Comparison of ENCODE assay signal across 4 worm cellular contexts in genomic region chrV:5917707-5918106, ce11.
A peak's percentile ranks its signal among the peaks of the same experiment; 100 is the strongest.
TF ChIP-seq lines count a peak whose summit lies in the region.

lrpr-1 (minus strand) TSS chrV:5917891.

TF ChIP-seq in whole organism, L2 larva, 48 proteins besides CTCF, POLR2A, EP300 and RAD21 (continues in another document):
- TF ChIP-seq Y55F3AM.14 (GFP tag; optimal IDR thresholded peaks at IDR 0.05; lab: Kevin White, UChicago) (peak; percentile 14), ZK546.5 (tag; optimal IDR thresholded peaks at IDR 0.05; lab: Kevin White, UChicago) (no peak), ztf-4 (tag; optimal IDR thresholded peaks at IDR 0.05; lab: Kevin White, UChicago) (no peak), nhr-10 (tag; optimal IDR thresholded peaks at IDR 0.05; lab: Kevin White, UChicago) (no peak), unc-39 (tag; optimal IDR thresholded peaks at IDR 0.05; lab: Kevin White, UChicago) (no peak), nhr-77 (tag; optimal IDR thresholded peaks at IDR 0.05; lab: Kevin White, UChicago) (no peak), F13H6.1 (tag; optimal IDR thresholded peaks at IDR 0.05; lab: Kevin White, UChicago) (no peak), lin-11 (tag; optimal IDR thresholded peaks at IDR 0.05; lab: Kevin White, UChicago) (peak; percentile 14), sma-3 (GFP tag; optimal IDR thresholded peaks at IDR 0.05; lab: Kevin White, UChicago) (peak; percentile 88), gmeb-1 (tag; optimal IDR thresholded peaks at IDR 0.05; lab: Kevin White, UChicago) (peak; percentile 99), ztf-11 (tag; optimal IDR thresholded peaks at IDR 0.05; lab: Kevin White, UChicago) (no peak), fos-1 (tag; optimal IDR thresholded peaks at IDR 0.05; lab: Kevin White, UChicago) (no peak), lin-13 (GFP tag; optimal IDR thresholded peaks at IDR 0.05; lab: Kevin White, UChicago) (peak; percentile 75), mab-5 (tag; optimal IDR thresholded peaks at IDR 0.05; lab: Kevin White, UChicago) (peak; percentile 60), nhr-25 (tag; optimal IDR thresholded peaks at IDR 0.05; lab: Kevin White, UChicago) (no peak), alr-1 (tag; optimal IDR thresholded peaks at IDR 0.05; lab: Kevin White, UChicago) (no peak), aly-2 (tag; optimal IDR thresholded peaks at IDR 0.05; lab: Kevin White, UChicago) (no peak), snpc-4 (tag; optimal IDR thresholded peaks at IDR 0.05; lab: Kevin White, UChicago) (peak; percentile 41), zag-1 (tag; optimal IDR thresholded peaks at IDR 0.05; lab: Kevin White, UChicago) (no peak), nhr-11 (tag; optimal IDR thresholded peaks at IDR 0.05; lab: Kevin White, UChicago) (no peak), elt-3 (tag; optimal IDR thresholded peaks at IDR 0.05; lab: Kevin White, UChicago) (no peak), mdl-1 (tag; optimal IDR thresholded peaks at IDR 0.05; lab: Kevin White, UChicago) (no peak), blmp-1 (tag; optimal IDR thresholded peaks at IDR 0.05; lab: Kevin White, UChicago; ENCODE audit: insufficient read depth) (peak; percentile 14), dmd-4 (tag; optimal IDR thresholded peaks at IDR 0.05; lab: Kevin White, UChicago) (no peak)

TF ChIP-seq in whole organism, L4 larva, 104 proteins besides CTCF, POLR2A, EP300 and RAD21 (continues in another document):
- peak; percentile 66 for TF ChIP-seq hmg-1.1 (GFP tag; IDR thresholded peaks at IDR 0.05; lab: Robert Waterston, UW)
- no peak for TF ChIP-seq nhr-28 (tag; optimal IDR thresholded peaks at IDR 0.05; lab: Kevin White, UChicago)
- TF ChIP-seq ceh-44 (GFP tag; IDR thresholded peaks at IDR 0.05; lab: Robert Waterston, UW): 0 out of 2 replicates have a peak, but pooled peaks have one; percentile 18
- no peak for TF ChIP-seq nhr-41 (GFP tag; IDR thresholded peaks at IDR 0.05; lab: Robert Waterston, UW)
- TF ChIP-seq mdt-29 (GFP tag; IDR thresholded peaks at IDR 0.05; lab: Robert Waterston, UW): 0 out of 2 replicates have a peak, but pooled peaks have one; percentile 23
- peak; percentile 99 for TF ChIP-seq dpl-1 (GFP tag; optimal IDR thresholded peaks at IDR 0.05; lab: Kevin White, UChicago)
- TF ChIP-seq aha-1 (tag; lab: Kevin White, UChicago): peak; percentile 84
- no peak for TF ChIP-seq dmd-8 (GFP tag; IDR thresholded peaks at IDR 0.05; lab: Robert Waterston, UW)
- TF ChIP-seq php-3 (GFP tag; IDR thresholded peaks at IDR 0.05; lab: Robert Waterston, UW): no peak
- TF ChIP-seq unc-130 (GFP tag; optimal IDR thresholded peaks at IDR 0.05; lab: Kevin White, UChicago): peak; percentile 92
- peak; percentile 81 for TF ChIP-seq T20F7.1 (GFP tag; optimal IDR thresholded peaks at IDR 0.05; lab: Kevin White, UChicago)
- peak; percentile 91 for TF ChIP-seq dmd-9 (GFP tag; IDR thresholded peaks at IDR 0.05; lab: Robert Waterston, UW)
- TF ChIP-seq ctbp-1 (GFP tag; IDR thresholded peaks at IDR 0.05; lab: Robert Waterston, UW): no peak
- TF ChIP-seq daf-8 (GFP tag; IDR thresholded peaks at IDR 0.05; lab: Robert Waterston, UW): no peak
- peak; percentile 3 for TF ChIP-seq fkh-10 (GFP tag; optimal IDR thresholded peaks at IDR 0.05; lab: Kevin White, UChicago)
- TF ChIP-seq mep-1 (tag; optimal IDR thresholded peaks at IDR 0.05; lab: Kevin White, UChicago): no peak
- TF ChIP-seq lin-15B (tag; optimal IDR thresholded peaks at IDR 0.05; lab: Kevin White, UChicago): no peak
- peak; percentile 99 for TF ChIP-seq mes-2 (tag; optimal IDR thresholded peaks at IDR 0.05; lab: Kevin White, UChicago; ENCODE audit: poor library complexity, severe bottlenecking)
- peak; percentile 52 for TF ChIP-seq F49E8.2 (tag; optimal IDR thresholded peaks at IDR 0.05; lab: Kevin White, UChicago; ENCODE audit: borderline replicate concordance)
- TF ChIP-seq duxl-1 (tag; optimal IDR thresholded peaks at IDR 0.05; lab: Kevin White, UChicago; ENCODE audit: poor library complexity): peak; percentile 38
- 0 out of 2 replicates have a peak, but pooled peaks have one; percentile 49 for TF ChIP-seq mxl-2 (GFP tag; conservative IDR thresholded peaks at IDR 0.05; lab: Robert Waterston, UW)
- no peak for TF ChIP-seq egl-27 (tag; optimal IDR thresholded peaks at IDR 0.05; lab: Kevin White, UChicago)
- no peak for TF ChIP-seq snpc-4 (tag; optimal IDR thresholded peaks at IDR 0.05; lab: Kevin White, UChicago)

TF ChIP-seq in whole organism, late embryonic, 69 proteins besides CTCF, POLR2A, EP300 and RAD21 (continues in another document):
- TF ChIP-seq rnt-1 (tag; optimal IDR thresholded peaks at IDR 0.05; lab: Kevin White, UChicago): peak; percentile 74
- TF ChIP-seq fkh-10 (GFP tag; optimal IDR thresholded peaks at IDR 0.05; lab: Kevin White, UChicago): no peak
- no peak for TF ChIP-seq hlh-15 (tag; optimal IDR thresholded peaks at IDR 0.05; lab: Kevin White, UChicago)
- no peak for TF ChIP-seq ceh-48 (tag; optimal IDR thresholded peaks at IDR 0.05; lab: Kevin White, UChicago)
- no peak for TF ChIP-seq syd-9 (tag; optimal IDR thresholded peaks at IDR 0.05; lab: Kevin White, UChicago)
- TF ChIP-seq mec-3 (tag; optimal IDR thresholded peaks at IDR 0.05; lab: Kevin White, UChicago; ENCODE audit: borderline replicate concordance): peak; percentile 92
- no peak for TF ChIP-seq ceh-34 (tag; optimal IDR thresholded peaks at IDR 0.05; lab: Kevin White, UChicago)
- TF ChIP-seq pqm-1 (tag; optimal IDR thresholded peaks at IDR 0.05; lab: Kevin White, UChicago): no peak
- peak; percentile 55 for TF ChIP-seq lim-6 (tag; optimal IDR thresholded peaks at IDR 0.05; lab: Kevin White, UChicago)
- no peak for TF ChIP-seq Y22D7AL.16 (tag; optimal IDR thresholded peaks at IDR 0.05; lab: Kevin White, UChicago)
- TF ChIP-seq lin-11 (tag; optimal IDR thresholded peaks at IDR 0.05; lab: Kevin White, UChicago): no peak
- TF ChIP-seq pag-3 (tag; optimal IDR thresholded peaks at IDR 0.05; lab: Kevin White, UChicago; ENCODE audit: borderline replicate concordance): no peak
- no peak for TF ChIP-seq ama-1 (optimal IDR thresholded peaks at IDR 0.05; lab: Kevin White, UChicago)
- TF ChIP-seq ets-4 (tag; optimal IDR thresholded peaks at IDR 0.05; lab: Kevin White, UChicago): peak; percentile 96
- no peak for TF ChIP-seq nfya-1 (tag; optimal IDR thresholded peaks at IDR 0.05; lab: Kevin White, UChicago)
- no peak for TF ChIP-seq ceh-6 (GFP tag; optimal IDR thresholded peaks at IDR 0.05; lab: Kevin White, UChicago)
- TF ChIP-seq unc-3 (GFP tag; conservative IDR thresholded peaks at IDR 0.05; lab: Robert Waterston, UW): no peak
- no peak for TF ChIP-seq unc-3 (tag; optimal IDR thresholded peaks at IDR 0.05; lab: Kevin White, UChicago)
- TF ChIP-seq nhr-232 (tag; optimal IDR thresholded peaks at IDR 0.05; lab: Kevin White, UChicago): no peak
- TF ChIP-seq ceh-45 (GFP tag; IDR thresholded peaks at IDR 0.05; lab: Robert Waterston, UW): no peak
- TF ChIP-seq pat-9 (tag; optimal IDR thresholded peaks at IDR 0.05; lab: Kevin White, UChicago): no peak
- no peak for TF ChIP-seq ceh-9 (tag; optimal IDR thresholded peaks at IDR 0.05; lab: Kevin White, UChicago)
- peak; percentile 11 for TF ChIP-seq ttx-3 (tag; optimal IDR thresholded peaks at IDR 0.05; lab: Kevin White, UChicago)
- TF ChIP-seq ceh-18 (tag; optimal IDR thresholded peaks at IDR 0.05; lab: Kevin White, UChicago): no peak
- no peak for TF ChIP-seq pax-1 (tag; optimal IDR thresholded peaks at IDR 0.05; lab: Kevin White, UChicago)
- no peak for TF ChIP-seq dmd-4 (tag; optimal IDR thresholded peaks at IDR 0.05; lab: Kevin White, UChicago; ENCODE audit: borderline replicate concordance)
- TF ChIP-seq hlh-6 (tag; optimal IDR thresholded peaks at IDR 0.05; lab: Kevin White, UChicago): no peak

TF ChIP-seq in whole organism, mixed stage, embryonic, 35 proteins besides CTCF, POLR2A, EP300 and RAD21:
- TF ChIP-seq ceh-39 (tag; optimal IDR thresholded peaks at IDR 0.05; lab: Kevin White, UChicago): no peak
- TF ChIP-seq ceh-43 (GFP tag; optimal IDR thresholded peaks at IDR 0.05; lab: Kevin White, UChicago): no peak
- peak; percentile 15 for TF ChIP-seq nhr-237 (tag; optimal IDR thresholded peaks at IDR 0.05; lab: Kevin White, UChicago)
- no peak for TF ChIP-seq unc-39 (tag; optimal IDR thresholded peaks at IDR 0.05; lab: Kevin White, UChicago)
- no peak for TF ChIP-seq hlh-1 (tag; optimal IDR thresholded peaks at IDR 0.05; lab: Kevin White, UChicago)
- no peak for TF ChIP-seq ham-2 (GFP tag; optimal IDR thresholded peaks at IDR 0.05; lab: Kevin White, UChicago)
- no peak for TF ChIP-seq lin-13 (tag; optimal IDR thresholded peaks at IDR 0.05; lab: Kevin White, UChicago)
- TF ChIP-seq flh-1 (GFP tag; optimal IDR thresholded peaks at IDR 0.05; lab: Kevin White, UChicago): no peak
- peak; percentile 30 for TF ChIP-seq mep-1 (tag; optimal IDR thresholded peaks at IDR 0.05; lab: Kevin White, UChicago)
- TF ChIP-seq lsy-2 (tag; optimal IDR thresholded peaks at IDR 0.05; lab: Kevin White, UChicago): no peak
- no peak for TF ChIP-seq M03D4.4 (tag; optimal IDR thresholded peaks at IDR 0.05; lab: Kevin White, UChicago)
- TF ChIP-seq sem-2 (GFP tag; optimal IDR thresholded peaks at IDR 0.05; lab: Kevin White, UChicago): no peak
- no peak for TF ChIP-seq snpc-4 (tag; optimal IDR thresholded peaks at IDR 0.05; lab: Kevin White, UChicago)
- TF ChIP-seq unc-120 (tag; optimal IDR thresholded peaks at IDR 0.05; lab: Kevin White, UChicago; ENCODE audit: poor library complexity, severe bottlenecking): no peak
- TF ChIP-seq bed-3 (GFP tag; optimal IDR thresholded peaks at IDR 0.05; lab: Kevin White, UChicago): no peak
- no peak for TF ChIP-seq nhr-28 (tag; optimal IDR thresholded peaks at IDR 0.05; lab: Kevin White, UChicago)
